Fruit fly (Drosophila melanogaster): ENCODE data around the gene Axn.

DNA sequence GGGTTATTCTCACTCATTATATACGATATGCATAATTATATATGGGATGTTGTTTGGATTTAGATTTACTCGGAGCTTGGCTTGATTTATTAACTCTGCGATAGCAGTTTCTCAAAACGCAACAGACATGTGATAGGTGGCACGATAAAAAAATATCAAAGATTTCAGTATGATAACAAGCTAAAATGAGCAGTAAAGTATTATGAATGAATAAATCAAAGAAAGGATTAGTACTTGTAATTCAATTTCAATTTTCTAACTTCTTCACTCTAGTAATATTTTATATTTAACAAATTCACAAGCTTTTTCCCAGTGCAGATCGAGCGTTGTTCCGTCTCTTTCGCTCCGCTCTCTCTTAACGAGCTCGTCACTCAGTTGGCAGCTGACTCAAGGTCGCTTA is 61.5 kb downstream of the Axn start:
- TF ChIP-seq gsb-n (tag; optimal IDR thresholded peaks at IDR 0.05) (no peak), CG2712 (tag; optimal IDR thresholded peaks at IDR 0.05) (no peak), CG6272 (GFP tag; IDR thresholded peaks at IDR 0.05) (no peak)

Measured in whole organism, embryonic.